Fruit fly (Drosophila melanogaster) whole organism, larva: ENCODE results near the gene beta-Spec.

Source experiments
- noc ChIP-seq: fragments of 200-800 bp; sonication (Bioruptor generic); optimal IDR thresholded peaks from 3 replicates; lab custom pipeline; 2019; ENCODE audit warnings: missing biosample characterization, mild to moderate bottlenecking, missing genetic modification characterization, moderate library complexity

The beta-Spec gene

dm6 chrX:17657050-17657696, at the start of gene beta-Spec:
TSS of gene beta-Spec (plus strand) at chrX:17657372.
- TF ChIP-seq noc (tag; lab: Kevin White, UChicago), result no peak

dm6 chrX:17611455-17611854, 45.7 kb upstream of the beta-Spec start:
- no peak for TF ChIP-seq noc (tag; lab: Kevin White, UChicago)

- TF ChIP-seq noc (tag; lab: Kevin White, UChicago), result no peak
These were observed 35.0 kb upstream of the beta-Spec start for dm6 chrX:17622187-17622586.

dm6 chrX:17624223-17624982, 32.8 kb upstream of the beta-Spec start:
- TF ChIP-seq noc (tag; lab: Kevin White, UChicago), result no peak

dm6 chrX:17624983-17625401, 32.2 kb upstream of the beta-Spec start:
- TF ChIP-seq noc (tag; lab: Kevin White, UChicago), result peak; percentile 97

dm6 chrX:17625833-17626232, 31.3 kb upstream of the beta-Spec start:
- peak; percentile 31 for TF ChIP-seq noc (tag; lab: Kevin White, UChicago)

- peak; percentile 10 for TF ChIP-seq noc (tag; lab: Kevin White, UChicago)
These were observed 29.8 kb upstream of the beta-Spec start, which contains the start of gene stas for dm6 chrX:17627090-17627992. TSS of gene stas (minus strand) at chrX:17627895.

dm6 chrX:17629317-17629716, 27.9 kb upstream of the beta-Spec start, which contains the start of gene CG8326:
TSS of gene CG8326 (minus strand) at chrX:17629492.
- no peak for TF ChIP-seq noc (tag; lab: Kevin White, UChicago)

dm6 chrX:17631996-17632612, 25.1 kb upstream of the beta-Spec start, which contains the start of the genes corolla and ND-24:
TSS of gene corolla (minus strand) at chrX:17632047.
TSS of gene ND-24 (plus strand) at chrX:17632089.
- peak; percentile 71 for TF ChIP-seq noc (tag; lab: Kevin White, UChicago)

- TF ChIP-seq noc (tag; lab: Kevin White, UChicago), result no peak
These were observed 21.2 kb upstream of the beta-Spec start, which contains the start of the genes CG8289 and CG5800 for dm6 chrX:17636001-17636400. TSS of gene CG8289 (minus strand) at chrX:17636044. TSS of gene CG5800 (plus strand) at chrX:17636281.

- no peak for TF ChIP-seq noc (tag; lab: Kevin White, UChicago)
These were observed 16.3 kb upstream of the beta-Spec start for dm6 chrX:17640837-17641236.

- TF ChIP-seq noc (tag; lab: Kevin White, UChicago), result no peak
These were observed 5.8 kb upstream of the beta-Spec start for dm6 chrX:17651216-17651997.

- no peak for TF ChIP-seq noc (tag; lab: Kevin White, UChicago)
These were observed 5.0 kb upstream of the beta-Spec start, which contains the start of gene RhoGAPp190 for dm6 chrX:17651998-17652738. TSS of gene RhoGAPp190 (minus strand) at chrX:17652562.
